Worm (Caenorhabditis elegans) whole organism, mixed stage, embryonic: ENCODE data around the gene T05C1.1.

Experiments
- M03D4.4 ChIP-seq: sonication (generic microtip); optimal IDR thresholded peaks from 2 replicates; lab custom pipeline; 2017; ENCODE audit warnings: mild to moderate bottlenecking, missing genetic modification characterization, missing compliant biosample characterization
- bed-3 ChIP-seq: fragments of 200-800 bp; sonication (Bioruptor generic); optimal IDR thresholded peaks from 3 replicates; lab custom pipeline; 2018; ENCODE audit warnings: mild to moderate bottlenecking, missing genetic modification characterization, moderate library complexity, missing compliant biosample characterization
- blmp-1 ChIP-seq: fragments of 150-350 bp; optimal IDR thresholded peaks from 2 replicates; lab custom pipeline; 2014; ENCODE audit warnings: missing biosample characterization, missing genetic modification characterization
- ceh-39 ChIP-seq: fragments of 150-350 bp; optimal IDR thresholded peaks from 2 replicates; lab custom pipeline; 2014; ENCODE audit warnings: missing biosample characterization, missing genetic modification characterization
- ceh-43 ChIP-seq: fragments of 200-800 bp; sonication (Bioruptor generic); optimal IDR thresholded peaks from 2 replicates; lab custom pipeline; 2018; ENCODE audit warnings: mild to moderate bottlenecking, missing genetic modification characterization, moderate library complexity, missing compliant biosample characterization
- ceh-83 ChIP-seq: fragments of 200-800 bp; sonication (Bioruptor generic); optimal IDR thresholded peaks from 2 replicates; lab custom pipeline; 2018; ENCODE audit warnings: mild to moderate bottlenecking, missing genetic modification characterization, missing compliant biosample characterization
- ces-1 ChIP-seq: fragments of 150-350 bp; optimal IDR thresholded peaks from 2 replicates; lab custom pipeline; 2014; ENCODE audit warnings: missing biosample characterization, missing genetic modification reagents, missing genetic modification characterization
- cnd-1 ChIP-seq: fragments of 200-800 bp; sonication (Bioruptor generic); optimal IDR thresholded peaks from 2 replicates; lab custom pipeline; 2018; ENCODE audit warnings: mild to moderate bottlenecking, missing genetic modification characterization, missing compliant biosample characterization
- drap-1 ChIP-seq: fragments of 200-800 bp; sonication (Bioruptor generic); optimal IDR thresholded peaks from 3 replicates; lab custom pipeline; 2018; ENCODE audit warnings: mild to moderate bottlenecking, missing genetic modification characterization, missing compliant biosample characterization
- elt-1 ChIP-seq: sonication (generic microtip); optimal IDR thresholded peaks from 2 replicates; lab custom pipeline; 2017; ENCODE audit warnings: missing genetic modification characterization, mild to moderate bottlenecking, missing compliant biosample characterization, antibody characterized with exemption, moderate library complexity, borderline replicate concordance; ENCODE audit not compliant: insufficient read depth
- elt-3 ChIP-seq: fragments of 150-350 bp; optimal IDR thresholded peaks from 2 replicates; lab custom pipeline; 2014; ENCODE audit warnings: missing biosample characterization, missing genetic modification characterization
- flh-1 ChIP-seq: fragments of 200-800 bp; sonication (Bioruptor generic); optimal IDR thresholded peaks from 2 replicates; lab custom pipeline; 2018; ENCODE audit warnings: mild to moderate bottlenecking, missing genetic modification characterization, moderate library complexity, missing compliant biosample characterization
- ham-2 ChIP-seq: fragments of 200-800 bp; sonication (Bioruptor generic); optimal IDR thresholded peaks from 2 replicates; lab custom pipeline; 2018; ENCODE audit warnings: mild to moderate bottlenecking, missing genetic modification characterization, missing compliant biosample characterization
- hlh-1 ChIP-seq: fragments of 150-350 bp; optimal IDR thresholded peaks from 2 replicates; lab custom pipeline; 2014; ENCODE audit warnings: missing biosample characterization, missing genetic modification reagents, missing genetic modification characterization
- lsy-2 ChIP-seq: fragments of 150-350 bp; optimal IDR thresholded peaks from 2 replicates; lab custom pipeline; 2014; ENCODE audit warnings: missing biosample characterization, missing genetic modification characterization
- mab-5 ChIP-seq: fragments of 150-350 bp; optimal IDR thresholded peaks from 2 replicates; lab custom pipeline; 2014; ENCODE audit warnings: missing biosample characterization, missing genetic modification characterization
- mep-1 ChIP-seq: fragments of 150-350 bp; optimal IDR thresholded peaks from 2 replicates; lab custom pipeline; 2017; ENCODE audit warnings: missing biosample characterization, missing genetic modification reagents, missing genetic modification characterization, inconsistent platforms
- nhr-12 ChIP-seq: fragments of 150-350 bp; optimal IDR thresholded peaks from 2 replicates; lab custom pipeline; 2014; ENCODE audit warnings: missing biosample characterization, missing genetic modification characterization
- nhr-2 ChIP-seq: fragments of 150-350 bp; optimal IDR thresholded peaks from 2 replicates; lab custom pipeline; 2014; ENCODE audit warnings: missing biosample characterization, missing genetic modification characterization
- nhr-237 ChIP-seq: fragments of 150-350 bp; optimal IDR thresholded peaks from 2 replicates; lab custom pipeline; 2014; ENCODE audit warnings: missing biosample characterization, missing genetic modification characterization
- nhr-28 ChIP-seq: fragments of 150-350 bp; optimal IDR thresholded peaks from 2 replicates; lab custom pipeline; 2014; ENCODE audit warnings: missing biosample characterization, missing genetic modification characterization
- nhr-76 ChIP-seq: sonication (generic microtip); optimal IDR thresholded peaks from 2 replicates; lab custom pipeline; 2017; ENCODE audit warnings: missing biosample characterization, missing genetic modification characterization
- pha-4 ChIP-seq: fragments of 150-350 bp; optimal IDR thresholded peaks from 2 replicates; lab custom pipeline; 2018; ENCODE audit warnings: missing biosample characterization, missing genetic modification reagents, missing genetic modification characterization
- sem-2 ChIP-seq: fragments of 200-800 bp; sonication (Bioruptor generic); optimal IDR thresholded peaks from 2 replicates; lab custom pipeline; 2018; ENCODE audit warnings: mild to moderate bottlenecking, missing genetic modification characterization, missing compliant biosample characterization
- snpc-4 ChIP-seq: fragments of 150-350 bp; optimal IDR thresholded peaks from 2 replicates; lab custom pipeline; 2014; ENCODE audit warnings: missing biosample characterization, missing genetic modification characterization
- sptf-1 ChIP-seq: sonication (generic microtip); optimal IDR thresholded peaks from 2 replicates; lab custom pipeline; 2017; ENCODE audit warnings: mild to moderate bottlenecking, missing genetic modification characterization, moderate library complexity, missing compliant biosample characterization
- tbx-8 ChIP-seq: fragments of 200-800 bp; sonication (Bioruptor generic); optimal IDR thresholded peaks from 2 replicates; lab custom pipeline; 2018; ENCODE audit warnings: mild to moderate bottlenecking, missing genetic modification characterization, moderate library complexity, missing compliant biosample characterization
- unc-120 ChIP-seq: sonication (generic microtip); optimal IDR thresholded peaks from 2 replicates; lab custom pipeline; 2017; ENCODE audit warnings: missing genetic modification characterization, missing compliant biosample characterization; ENCODE audit not compliant: poor library complexity, severe bottlenecking
- unc-39 ChIP-seq: fragments of 150-350 bp; optimal IDR thresholded peaks from 2 replicates; lab custom pipeline; 2014; ENCODE audit warnings: missing biosample characterization, missing genetic modification characterization
- unc-62 ChIP-seq: fragments of 150-350 bp; optimal IDR thresholded peaks from 2 replicates; lab custom pipeline; 2014; ENCODE audit warnings: missing biosample characterization, missing genetic modification reagents, missing genetic modification characterization
- zip-8 ChIP-seq: fragments of 150-350 bp; optimal IDR thresholded peaks from 2 replicates; lab custom pipeline; 2014; ENCODE audit warnings: missing biosample characterization, missing genetic modification characterization
- ztf-11 ChIP-seq: fragments of 150-350 bp; optimal IDR thresholded peaks from 2 replicates; lab custom pipeline; 2014; ENCODE audit warnings: missing biosample characterization, missing genetic modification characterization

The T05C1.1 gene

DNA sequence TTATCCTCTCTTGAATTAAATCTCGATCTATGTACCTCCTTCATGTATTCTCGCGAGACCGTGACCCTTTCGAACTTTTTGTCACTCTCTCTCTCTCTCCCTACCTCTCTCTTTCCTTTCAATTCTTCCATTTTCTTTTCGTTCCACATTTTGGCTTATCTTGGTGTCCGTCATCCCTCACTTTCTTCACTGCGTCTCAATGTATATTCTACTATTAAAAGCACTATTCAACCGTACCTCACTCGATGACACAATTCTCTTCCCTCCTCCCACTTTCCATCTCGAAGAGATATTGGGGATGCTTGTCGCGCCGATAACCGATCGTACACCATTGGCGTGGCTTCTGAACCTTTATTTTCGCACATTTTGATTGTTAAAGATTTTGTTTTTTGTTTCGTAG is 32.3 kb downstream of the T05C1.1 start:
- TF ChIP-seq blmp-1 (tag; lab: Kevin White, UChicago) (peak; percentile 66), ces-1 (GFP tag; lab: Kevin White, UChicago) (no peak)
- TF ChIP-seq, all 35 proteins: peak for 1

DNA sequence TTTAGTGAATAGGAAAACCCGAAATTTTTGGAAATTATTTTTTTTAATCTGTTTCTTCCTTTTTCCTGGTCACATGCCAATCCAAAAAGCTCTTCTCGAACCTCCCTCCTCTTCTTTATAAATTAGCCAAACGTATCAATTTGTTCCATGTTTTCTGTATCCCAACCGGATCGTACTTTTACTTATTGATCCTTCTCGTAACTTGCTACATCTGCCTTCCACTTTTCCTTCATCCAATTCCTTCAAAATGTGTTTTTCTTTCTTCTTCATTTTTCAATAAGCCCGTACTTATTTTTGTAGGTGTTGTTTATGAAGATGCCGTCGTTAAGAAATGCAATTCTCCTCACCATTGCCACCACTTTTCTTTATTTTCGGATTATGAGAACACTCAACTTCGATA is 33.5 kb downstream of the T05C1.1 start, which contains the start of gene cyp-23A1:
cyp-23A1 (plus strand) TSS at position 301 of the 400 bp plus-strand sequence.
- TF ChIP-seq nhr-76 (tag; lab: Kevin White, UChicago) (no peak), nhr-237 (tag; lab: Kevin White, UChicago) (no peak), blmp-1 (tag; lab: Kevin White, UChicago) (no peak), cnd-1 (no peak), elt-1 (tag; lab: Kevin White, UChicago) (no peak), ham-2 (GFP tag; lab: Kevin White, UChicago) (no peak), drap-1 (GFP tag; lab: Kevin White, UChicago) (no peak), M03D4.4 (tag; lab: Kevin White, UChicago) (no peak), ces-1 (GFP tag; lab: Kevin White, UChicago) (no peak), ceh-83 (GFP tag; lab: Kevin White, UChicago) (no peak), nhr-2 (no peak), ceh-43 (GFP tag; lab: Kevin White, UChicago) (no peak), hlh-1 (tag; lab: Kevin White, UChicago) (no peak), zip-8 (no peak), mep-1 (no peak)

DNA sequence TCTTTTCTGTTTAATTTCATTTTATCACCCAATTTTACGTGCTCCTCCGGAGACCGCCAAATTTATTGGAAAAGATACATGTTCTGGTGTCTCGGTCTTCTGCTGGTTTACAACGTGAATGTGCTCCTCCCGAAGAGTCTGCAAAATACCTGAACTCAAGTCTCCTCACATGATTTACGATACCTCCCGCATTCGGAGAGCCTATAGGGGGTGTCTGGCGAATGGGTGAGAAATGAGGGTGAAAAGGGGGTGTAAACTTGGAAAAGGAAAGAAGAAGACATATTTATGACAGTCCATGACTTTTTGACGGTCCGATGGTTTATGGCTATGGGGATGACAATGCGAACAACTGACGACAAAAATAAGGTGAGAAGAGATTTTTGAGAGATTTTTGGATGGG is 37.9 kb downstream of the T05C1.1 start:
- TF ChIP-seq ham-2 (GFP tag; lab: Kevin White, UChicago) (no peak), ceh-43 (GFP tag; lab: Kevin White, UChicago) (no peak), ces-1 (GFP tag; lab: Kevin White, UChicago) (no peak), sem-2 (no peak), elt-3 (tag; lab: Kevin White, UChicago) (no peak), ceh-39 (tag; lab: Kevin White, UChicago) (no peak), nhr-12 (tag; lab: Kevin White, UChicago) (no peak), M03D4.4 (tag; lab: Kevin White, UChicago) (peak; percentile 5), nhr-76 (tag; lab: Kevin White, UChicago) (no peak), drap-1 (GFP tag; lab: Kevin White, UChicago) (no peak), blmp-1 (tag; lab: Kevin White, UChicago) (no peak), tbx-8 (GFP tag; lab: Kevin White, UChicago) (no peak), nhr-2 (peak; percentile 12), mep-1 (no peak), ceh-83 (GFP tag; lab: Kevin White, UChicago) (no peak), nhr-28 (no peak), snpc-4 (tag; lab: Kevin White, UChicago) (no peak), zip-8 (no peak), hlh-1 (tag; lab: Kevin White, UChicago) (peak; percentile 99), unc-62 (GFP tag; lab: Kevin White, UChicago) (peak; percentile 79), bed-3 (GFP tag; lab: Kevin White, UChicago) (no peak), mab-5 (tag; lab: Kevin White, UChicago) (no peak), flh-1 (GFP tag; lab: Kevin White, UChicago) (no peak), ztf-11 (tag; lab: Kevin White, UChicago) (no peak), unc-39 (tag; lab: Kevin White, UChicago) (no peak), sptf-1 (tag; lab: Kevin White, UChicago) (no peak), pha-4 (tag; lab: Kevin White, UChicago) (no peak), unc-120 (tag; lab: Kevin White, UChicago) (peak; percentile 90)

DNA sequence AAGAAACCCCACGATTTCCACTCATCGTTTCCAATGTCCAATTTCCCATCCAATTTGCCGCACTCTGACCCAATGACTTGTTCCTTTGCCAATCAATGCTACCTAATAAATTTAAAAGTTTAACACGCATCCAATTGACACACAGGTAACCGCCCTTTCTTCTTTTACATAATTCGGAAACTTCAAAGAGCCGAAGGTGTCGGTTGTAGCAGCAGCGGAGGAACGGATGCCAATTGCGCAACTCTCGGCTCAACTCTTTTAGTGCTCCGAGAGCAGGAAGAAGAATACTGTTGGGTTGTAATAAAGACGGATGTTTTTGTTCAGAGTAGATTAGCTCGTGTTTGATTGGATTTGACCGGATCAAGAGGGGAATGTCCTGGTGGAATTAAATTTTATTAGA is 38.9 kb downstream of the T05C1.1 start:
- TF ChIP-seq lsy-2 (tag; lab: Kevin White, UChicago) = peak; percentile 14
- no peak for TF ChIP-seq nhr-237 (tag; lab: Kevin White, UChicago)
- TF ChIP-seq hlh-1 (tag; lab: Kevin White, UChicago) = peak; percentile 95
- TF ChIP-seq, all 35 proteins: peak for 2
